Fruit fly (Drosophila melanogaster): ENCODE data around the gene Xport-A.

Xport-A gene

dm6 chr3R:19904865-19905373 lies 10.3 kb downstream of the Xport-A start, which contains the start of the genes Surf6 and RhoGAP92B (continued):
- TF ChIP-seq CG11093 (GFP tag; IDR thresholded peaks at IDR 0.05) (peak; percentile 9; the same call in 1 of the 3 replicates), C15 (GFP tag; IDR thresholded peaks at IDR 0.05) (no peak), CG15269 (tag; optimal IDR thresholded peaks at IDR 0.05) (peak; percentile 45), HLHmδ (GFP tag; optimal IDR thresholded peaks at IDR 0.05) (no peak), CG10654 (GFP tag; optimal IDR thresholded peaks at IDR 0.05) (peak; percentile 54), CG17802 (tag; optimal IDR thresholded peaks at IDR 0.05) (peak; percentile 44), tup (GFP tag; optimal IDR thresholded peaks at IDR 0.05) (no peak), Bteb2 (GFP tag; optimal IDR thresholded peaks at IDR 0.05) (peak; percentile 58), CG8478 (optimal IDR thresholded peaks at IDR 0.05) (no peak), nerfin-2 (GFP tag; IDR thresholded peaks at IDR 0.05; ENCODE audit: partially characterized antibody) (no peak), sd (tag; optimal IDR thresholded peaks at IDR 0.05) (peak; percentile 67), gsb-n (tag; optimal IDR thresholded peaks at IDR 0.05) (peak; percentile 58), Dp (GFP tag; optimal IDR thresholded peaks at IDR 0.05) (peak; percentile 75), phol (tag; optimal IDR thresholded peaks at IDR 0.05) (peak; percentile 77), Atf3 (GFP tag; optimal IDR thresholded peaks at IDR 0.05) (peak; percentile 37), CG31224 (GFP tag; IDR thresholded peaks at IDR 0.05) (no peak), CG6254 (GFP tag; optimal IDR thresholded peaks at IDR 0.05) (peak; percentile 52), CG8944 (GFP tag; optimal IDR thresholded peaks at IDR 0.05) (peak; percentile 39), stwl (tag; optimal IDR thresholded peaks at IDR 0.05) (peak; percentile 89), onecut (GFP tag; IDR thresholded peaks at IDR 0.05) (no peak), CG6813 (GFP tag; optimal IDR thresholded peaks at IDR 0.05) (peak; percentile 37), vfl (GFP tag; optimal IDR thresholded peaks at IDR 0.05) (peak; percentile 40), nmo (GFP tag; optimal IDR thresholded peaks at IDR 0.05) (peak; percentile 86), ken (GFP tag; IDR thresholded peaks at IDR 0.05) (0 out of 3 replicates have a peak, but pooled peaks have one; percentile 37), CG8281 (tag; optimal IDR thresholded peaks at IDR 0.05) (no peak), Jarid2 (GFP tag; optimal IDR thresholded peaks at IDR 0.05) (peak; percentile 53), Gug (GFP tag; IDR thresholded peaks at IDR 0.05) (no peak), Dip2 (GFP tag; IDR thresholded peaks at IDR 0.05) (no peak), E2f2 (GFP tag; IDR thresholded peaks at IDR 0.05) (peak; percentile 84), CG31441 (GFP tag; IDR thresholded peaks at IDR 0.05) (peak; percentile 76), Fer2 (tag; optimal IDR thresholded peaks at IDR 0.05) (peak; percentile 8), CG2199 (GFP tag; IDR thresholded peaks at IDR 0.05) (no peak), PHDP (tag; optimal IDR thresholded peaks at IDR 0.05) (peak; percentile 55), Side (GFP tag; optimal IDR thresholded peaks at IDR 0.05) (peak; percentile 67), mam (GFP tag; optimal IDR thresholded peaks at IDR 0.05) (peak; percentile 71), CG18476 (GFP tag; optimal IDR thresholded peaks at IDR 0.05) (peak; percentile 23), CG4707 (GFP tag; optimal IDR thresholded peaks at IDR 0.05) (no peak), CG1529 (GFP tag; optimal IDR thresholded peaks at IDR 0.05) (peak; percentile 41), stc (GFP tag; IDR thresholded peaks at IDR 0.05) (0 out of 2 replicates have a peak, but pooled peaks have one; percentile 32), CG15514 (GFP tag; optimal IDR thresholded peaks at IDR 0.05) (peak; percentile 85), Hr39 (optimal IDR thresholded peaks at IDR 0.05) (no peak), MTF-1 (GFP tag; optimal IDR thresholded peaks at IDR 0.05; ENCODE audit: borderline replicate concordance) (peak; percentile 38), abd-A (tag; optimal IDR thresholded peaks at IDR 0.05) (peak; percentile 11), CG1603 (tag; optimal IDR thresholded peaks at IDR 0.05) (peak; percentile 85), repo (GFP tag; optimal IDR thresholded peaks at IDR 0.05) (peak; percentile 34), HHEX (GFP tag; optimal IDR thresholded peaks at IDR 0.05) (peak; percentile 58), Hr78 (GFP tag; optimal IDR thresholded peaks at IDR 0.05) (peak in 1 of 2 experiments; percentile 98), bbx (GFP tag; IDR thresholded peaks at IDR 0.05; ENCODE audit: partially characterized antibody) (no peak), cas (GFP tag; IDR thresholded peaks at IDR 0.05) (peak; percentile 54; the same call in 1 of the 2 replicates), Gsc (GFP tag; IDR thresholded peaks at IDR 0.05) (no peak)

Data from whole organism, embryonic.